Fruit fly (Drosophila melanogaster): Measurements from ENCODE around the gene Nepl13.

- TF ChIP-seq Hr39 (GFP tag; optimal IDR thresholded peaks at IDR 0.05), result no peak
- no peak for TF ChIP-seq Hr4 (GFP tag; optimal IDR thresholded peaks at IDR 0.05)
- TF ChIP-seq CG6276 (GFP tag; optimal IDR thresholded peaks at IDR 0.05), result no peak
- no peak for TF ChIP-seq fkh (GFP tag; optimal IDR thresholded peaks at IDR 0.05)
- TF ChIP-seq Eip93F (GFP tag; optimal IDR thresholded peaks at IDR 0.05), result no peak
- no peak for TF ChIP-seq CG16779 (tag; optimal IDR thresholded peaks at IDR 0.05)
- no peak for TF ChIP-seq fd59A (GFP tag; optimal IDR thresholded peaks at IDR 0.05)
- TF ChIP-seq dac (GFP tag; optimal IDR thresholded peaks at IDR 0.05), result no peak
- TF ChIP-seq Lpt (GFP tag; optimal IDR thresholded peaks at IDR 0.05), result no peak
- no peak for TF ChIP-seq Smox (GFP tag; optimal IDR thresholded peaks at IDR 0.05)
- TF ChIP-seq Gug (GFP tag; IDR thresholded peaks at IDR 0.05), result no peak
These were observed 27.9 kb downstream of the Nepl13 start for dm6 chr3R:22732995-22733394.

Data from whole organism, prepupa.